Fruit fly (Drosophila melanogaster) whole organism, embryonic: ENCODE measurements around the gene CG13108.

Source experiments
- Adf1 ChIP-seq: fragments of 200-800 bp; sonication (Bioruptor generic); IDR thresholded peaks from 2 replicates; pipeline ENCODE4 v1.3.6; 2022; ENCODE audit warnings: missing biosample characterization, missing genetic modification characterization
- B-H1 ChIP-seq: fragments of 200-800 bp; sonication (Bioruptor generic); IDR thresholded peaks from 3 replicates; pipeline ENCODE4 v1.3.6; 2022; ENCODE audit warnings: missing biosample characterization, missing genetic modification characterization
- Bgb ChIP-seq: fragments of 200-800 bp; sonication (Bioruptor generic); IDR thresholded peaks from 2 replicates; pipeline ENCODE4 v1.3.6; 2022; ENCODE audit warnings: missing biosample characterization, missing genetic modification characterization; ENCODE audit not compliant: partially characterized antibody
- CG11560 ChIP-seq: fragments of 200-800 bp; sonication (Bioruptor generic); IDR thresholded peaks from 3 replicates; pipeline ENCODE4 v1.3.6; 2022; ENCODE audit warnings: missing biosample characterization, missing genetic modification characterization
- CG14441 ChIP-seq: fragments of 200-800 bp; sonication (Bioruptor generic); IDR thresholded peaks from 2 replicates; pipeline ENCODE4 v1.3.6; 2022; ENCODE audit warnings: missing biosample characterization, missing genetic modification characterization
- CG15073 ChIP-seq: fragments of 200-800 bp; sonication (Bioruptor generic); optimal IDR thresholded peaks from 2 replicates; lab custom pipeline; 2016; ENCODE audit warnings: missing biosample characterization, missing genetic modification characterization
- CG15696 ChIP-seq: fragments of 200-800 bp; sonication (Bioruptor generic); optimal IDR thresholded peaks from 2 replicates; lab custom pipeline; 2019; ENCODE audit warnings: missing biosample characterization, mild to moderate bottlenecking, missing genetic modification characterization, moderate library complexity
- CG1602 ChIP-seq: fragments of 200-800 bp; sonication (Bioruptor generic); optimal IDR thresholded peaks from 3 replicates; lab custom pipeline; 2016; ENCODE audit warnings: missing biosample characterization, missing genetic modification characterization
- CG17186 ChIP-seq: fragments of 200-800 bp; sonication (Bioruptor generic); optimal IDR thresholded peaks from 3 replicates; lab custom pipeline; 2017; ENCODE audit warnings: missing biosample characterization, missing genetic modification reagents, missing genetic modification characterization
- CG2199 ChIP-seq: fragments of 200-800 bp; sonication (Bioruptor generic); IDR thresholded peaks from 3 replicates; pipeline ENCODE4 v1.3.6; 2022; ENCODE audit warnings: missing biosample characterization, missing genetic modification characterization
- CG3281 ChIP-seq: fragments of 200-800 bp; sonication (Bioruptor generic); optimal IDR thresholded peaks from 3 replicates; lab custom pipeline; 2017; ENCODE audit warnings: missing biosample characterization, mild to moderate bottlenecking, missing genetic modification characterization
- CG3838 ChIP-seq: fragments of 200-800 bp; sonication (Bioruptor generic); optimal IDR thresholded peaks from 3 replicates; lab custom pipeline; 2016; ENCODE audit warnings: missing biosample characterization, missing genetic modification characterization
- CG3847 ChIP-seq: fragments of 200-800 bp; sonication (Bioruptor generic); IDR thresholded peaks from 2 replicates; pipeline ENCODE4 v1.3.6; 2022; ENCODE audit warnings: missing biosample characterization, missing genetic modification characterization
- CG4282 ChIP-seq: fragments of 200-800 bp; sonication (Bioruptor generic); optimal IDR thresholded peaks from 2 replicates; lab custom pipeline; 2016; ENCODE audit warnings: missing biosample characterization, missing genetic modification characterization
- CG6175 ChIP-seq: fragments of 200-800 bp; sonication (Bioruptor generic); IDR thresholded peaks from 3 replicates; pipeline ENCODE4 v1.3.6; 2022; ENCODE audit warnings: missing biosample characterization, missing genetic modification characterization
- CG7745 ChIP-seq: fragments of 200-800 bp; sonication (Bioruptor generic); optimal IDR thresholded peaks from 2 replicates; lab custom pipeline; 2018; ENCODE audit warnings: missing biosample characterization, mild to moderate bottlenecking, missing genetic modification characterization, moderate library complexity
- CG7839 ChIP-seq: fragments of 200-800 bp; sonication (Bioruptor generic); optimal IDR thresholded peaks from 3 replicates; lab custom pipeline; 2018; ENCODE audit warnings: missing biosample characterization, mild to moderate bottlenecking, missing genetic modification characterization, moderate library complexity
- CG7987 ChIP-seq: fragments of 200-800 bp; sonication (Bioruptor generic); optimal IDR thresholded peaks from 2 replicates; lab custom pipeline; 2018; ENCODE audit warnings: missing biosample characterization, mild to moderate bottlenecking, missing genetic modification characterization, moderate library complexity
- CG8089 ChIP-seq: fragments of 200-800 bp; sonication (Bioruptor generic); optimal IDR thresholded peaks from 3 replicates; lab custom pipeline; 2016; ENCODE audit warnings: missing biosample characterization, missing genetic modification characterization
- CG8359 ChIP-seq: fragments of 200-800 bp; sonication (Bioruptor generic); optimal IDR thresholded peaks from 2 replicates; lab custom pipeline; 2017; ENCODE audit warnings: missing biosample characterization, mild to moderate bottlenecking, missing genetic modification characterization, borderline replicate concordance
- CG9215 ChIP-seq: fragments of 200-800 bp; sonication (Bioruptor generic); IDR thresholded peaks from 2 replicates; pipeline ENCODE4 v1.3.6; 2022; ENCODE audit warnings: missing biosample characterization, missing genetic modification characterization
- CHES-1-like ChIP-seq: fragments of 200-800 bp; sonication (Bioruptor generic); optimal IDR thresholded peaks from 2 replicates; lab custom pipeline; 2016; ENCODE audit warnings: missing biosample characterization, missing genetic modification characterization
- Dp ChIP-seq: fragments of 200-800 bp; sonication (Bioruptor generic); optimal IDR thresholded peaks from 2 replicates; lab custom pipeline; 2018; ENCODE audit warnings: missing biosample characterization, mild to moderate bottlenecking, missing genetic modification characterization, moderate library complexity
- E2f1 ChIP-seq: fragments of 200-800 bp; sonication (Bioruptor generic); IDR thresholded peaks from 2 replicates; pipeline ENCODE4 v1.3.6; 2022; ENCODE audit warnings: missing biosample characterization, missing genetic modification characterization
- Lim3 ChIP-seq: fragments of 200-800 bp; sonication (Bioruptor generic); IDR thresholded peaks from 2 replicates; pipeline ENCODE4 v1.3.6; 2022; ENCODE audit warnings: missing biosample characterization, missing genetic modification characterization
- MBD-R2 ChIP-seq: fragments of 200-800 bp; sonication (Bioruptor generic); IDR thresholded peaks from 2 replicates; pipeline ENCODE4 v1.3.6; 2022; ENCODE audit warnings: missing biosample characterization, missing genetic modification characterization
- Rfx ChIP-seq: fragments of 200-800 bp; sonication (Bioruptor generic); IDR thresholded peaks from 2 replicates; pipeline ENCODE4 v1.3.6; 2022; ENCODE audit warnings: missing biosample characterization, missing genetic modification characterization
- Vsx1 ChIP-seq: fragments of 200-800 bp; sonication (Bioruptor generic); optimal IDR thresholded peaks from 2 replicates; lab custom pipeline; 2017; ENCODE audit warnings: missing biosample characterization, mild to moderate bottlenecking, missing genetic modification characterization, missing genetic modification reagents
- amos ChIP-seq: fragments of 200-800 bp; sonication (Bioruptor generic); IDR thresholded peaks from 2 replicates; pipeline ENCODE4 v1.3.6; 2022; ENCODE audit warnings: missing biosample characterization, missing genetic modification characterization; ENCODE audit not compliant: partially characterized antibody
- chinmo ChIP-seq: fragments of 200-800 bp; sonication (Bioruptor generic); IDR thresholded peaks from 4 replicates; pipeline ENCODE4 v1.3.6; 2022; ENCODE audit warnings: missing biosample characterization, missing genetic modification characterization; ENCODE audit not compliant: partially characterized antibody
- cwo ChIP-seq: fragments of 200-800 bp; sonication (Bioruptor generic); optimal IDR thresholded peaks from 3 replicates; lab custom pipeline; 2017; ENCODE audit warnings: missing biosample characterization, missing genetic modification characterization, mild to moderate bottlenecking, moderate library complexity, missing genetic modification reagents
- dan ChIP-seq: fragments of 200-800 bp; sonication (Bioruptor generic); IDR thresholded peaks from 2 replicates; pipeline ENCODE4 v1.3.6; 2022; ENCODE audit warnings: missing biosample characterization, missing genetic modification characterization
- en ChIP-seq: fragments of 200-800 bp; sonication (Bioruptor generic); optimal IDR thresholded peaks from 2 replicates; lab custom pipeline; 2016; ENCODE audit warnings: missing biosample characterization, missing genetic modification characterization
- exex ChIP-seq: fragments of 200-800 bp; sonication (Bioruptor generic); optimal IDR thresholded peaks from 4 replicates; lab custom pipeline; 2018; ENCODE audit warnings: missing biosample characterization, mild to moderate bottlenecking, missing genetic modification characterization, moderate library complexity
- gsb-n ChIP-seq: fragments of 200-800 bp; sonication (Bioruptor generic); optimal IDR thresholded peaks from 3 replicates; lab custom pipeline; 2018; ENCODE audit warnings: missing biosample characterization, mild to moderate bottlenecking, missing genetic modification characterization
- hkb ChIP-seq, 2 experiments: fragments of 200-800 bp in 1 of 2; fragments of >200 bp in 1 of 2; sonication (Bioruptor generic) in 1 of 2; IDR thresholded peaks in 1 of 2; optimal IDR thresholded peaks in 1 of 2; 2 replicates each; pipeline versions ENCODE4 v1.3.6 to Lab custom; 2017 to 2022; ENCODE audit warnings: missing biosample characterization in 1 of 2, missing genetic modification characterization in 1 of 2
- mirr ChIP-seq: fragments of 200-800 bp; sonication (Bioruptor generic); optimal IDR thresholded peaks from 3 replicates; lab custom pipeline; 2018; ENCODE audit warnings: missing biosample characterization, mild to moderate bottlenecking, missing genetic modification characterization
- otp ChIP-seq: fragments of 200-800 bp; sonication (Bioruptor generic); IDR thresholded peaks from 3 replicates; pipeline ENCODE4, ENCODE4 v1.3.6; 2022; ENCODE audit warnings: missing biosample characterization, missing genetic modification characterization
- pfk ChIP-seq: fragments of 200-800 bp; sonication (Bioruptor generic); optimal IDR thresholded peaks from 2 replicates; lab custom pipeline; 2018; ENCODE audit warnings: missing biosample characterization, mild to moderate bottlenecking, missing genetic modification characterization, moderate library complexity
- scrt ChIP-seq: fragments of 200-800 bp; sonication (Bioruptor generic); optimal IDR thresholded peaks from 2 replicates; lab custom pipeline; 2018; ENCODE audit warnings: missing biosample characterization, mild to moderate bottlenecking, missing genetic modification characterization, moderate library complexity
- sd ChIP-seq: fragments of 200-800 bp; sonication (Bioruptor generic); optimal IDR thresholded peaks from 3 replicates; lab custom pipeline; 2018; ENCODE audit warnings: missing biosample characterization, mild to moderate bottlenecking, missing genetic modification characterization, moderate library complexity
- sens-2 ChIP-seq: fragments of 200-800 bp; sonication (Bioruptor generic); IDR thresholded peaks from 2 replicates; pipeline ENCODE4 v1.3.6; 2022; ENCODE audit warnings: missing biosample characterization, missing genetic modification characterization
- slbo ChIP-seq: fragments of 200-800 bp; sonication (Bioruptor generic); IDR thresholded peaks from 2 replicates; pipeline ENCODE4 v1.3.6; 2022; ENCODE audit warnings: missing biosample characterization, missing genetic modification characterization
- tx ChIP-seq: fragments of 200-800 bp; sonication (Bioruptor generic); optimal IDR thresholded peaks from 2 replicates; lab custom pipeline; 2016; ENCODE audit warnings: missing biosample characterization, missing genetic modification characterization
- wdn ChIP-seq: fragments of 200-800 bp; sonication (Bioruptor generic); IDR thresholded peaks from 2 replicates; pipeline ENCODE4 v1.3.6; 2022; ENCODE audit warnings: missing biosample characterization, missing genetic modification characterization
- yki ChIP-seq: fragments of >200 bp; optimal IDR thresholded peaks from 3 replicates; lab custom pipeline; 2018
- zen ChIP-seq: fragments of 200-800 bp; sonication (Bioruptor generic); optimal IDR thresholded peaks from 3 replicates; lab custom pipeline; 2018; ENCODE audit warnings: missing biosample characterization, mild to moderate bottlenecking, missing genetic modification characterization, moderate library complexity
- zen2 ChIP-seq: fragments of 200-800 bp; sonication (Bioruptor generic); IDR thresholded peaks from 3 replicates; pipeline ENCODE4 v1.3.6; 2022; ENCODE audit warnings: missing biosample characterization, missing genetic modification characterization; ENCODE audit not compliant: partially characterized antibody
- zfh2 ChIP-seq: fragments of 200-800 bp; sonication (Bioruptor generic); optimal IDR thresholded peaks from 2 replicates; lab custom pipeline; 2016; ENCODE audit warnings: missing biosample characterization, missing genetic modification characterization

The CG13108 gene

dm6 chr2L:9125418-9125928 lies 38.6 kb upstream of the CG13108 start, which contains the start of gene CG32982 (continued):
- TF ChIP-seq Bgb (GFP tag; lab: Robert Waterston, UW) (peak; percentile 66; the same call in 1 of the 2 replicates), Dp (GFP tag; lab: Kevin White, UChicago) (no peak), E2f1 (GFP tag; lab: Robert Waterston, UW) (peak; percentile 83), zen (tag; lab: Kevin White, UChicago) (peak; percentile 88), sd (tag; lab: Kevin White, UChicago) (peak; percentile 77), CG3838 (GFP tag; lab: Kevin White, UChicago) (peak; percentile 36), otp (GFP tag; lab: Robert Waterston, UW) (peak; percentile 80; the same call in 2 of the 3 replicates), zen2 (GFP tag; lab: Robert Waterston, UW) (no peak), MBD-R2 (peak; percentile 71; the same call in 1 of the 2 replicates), tx (peak; percentile 55), Lim3 (peak; percentile 44; the same call in 1 of the 2 replicates), CG9215 (GFP tag; lab: Robert Waterston, UW) (peak; percentile 91), wdn (GFP tag; lab: Robert Waterston, UW) (peak; percentile 82), slbo (GFP tag; lab: Robert Waterston, UW) (peak; percentile 89), CG3847 (GFP tag; lab: Robert Waterston, UW) (peak; percentile 80), dan (GFP tag; lab: Robert Waterston, UW) (no peak), B-H1 (GFP tag; lab: Robert Waterston, UW) (peak; percentile 82), en (GFP tag; lab: Kevin White, UChicago) (peak; percentile 86), CG6175 (peak; percentile 63; the same call in 1 of the 3 replicates), CG1602 (peak; percentile 92), sens-2 (GFP tag; lab: Robert Waterston, UW) (peak; percentile 58; the same call in 1 of the 2 replicates), Rfx (peak; percentile 95), CG7839 (tag; lab: Kevin White, UChicago) (peak; percentile 95), CG8089 (GFP tag; lab: Kevin White, UChicago) (peak; percentile 86), CG7745 (tag; lab: Kevin White, UChicago) (no peak), chinmo (GFP tag; lab: Robert Waterston, UW) (peak; percentile 77; the same call in 3 of the 4 replicates), hkb (optimal IDR thresholded peaks at IDR 0.05; lab: Kevin White, UChicago) (no peak), hkb (GFP tag; IDR thresholded peaks at IDR 0.05; lab: Robert Waterston, UW) (peak; percentile 90), gsb-n (tag; lab: Kevin White, UChicago) (peak; percentile 83), Vsx1 (GFP tag; lab: Kevin White, UChicago) (peak; percentile 64), CHES-1-like (GFP tag; lab: Kevin White, UChicago) (peak; percentile 88), CG15696 (tag; lab: Kevin White, UChicago) (peak; percentile 89), cwo (GFP tag; lab: Kevin White, UChicago) (peak; percentile 88), CG2199 (GFP tag; lab: Robert Waterston, UW) (peak; percentile 76; the same call in 1 of the 3 replicates), scrt (GFP tag; lab: Kevin White, UChicago) (peak; percentile 75), mirr (GFP tag; lab: Kevin White, UChicago) (peak; percentile 77), CG4282 (GFP tag; lab: Kevin White, UChicago) (peak; percentile 30), yki (lab: Kevin White, UChicago) (no peak), zfh2 (peak; percentile 91), Adf1 (peak; percentile 71), CG14441 (GFP tag; lab: Robert Waterston, UW) (peak; percentile 89), pfk (GFP tag; lab: Kevin White, UChicago) (peak; percentile 46), CG3281 (GFP tag; lab: Kevin White, UChicago) (peak; percentile 94), CG17186 (GFP tag; lab: Kevin White, UChicago) (peak; percentile 62), exex (tag; lab: Kevin White, UChicago) (peak; percentile 65), CG7987 (GFP tag; lab: Kevin White, UChicago) (peak; percentile 69), CG8359 (GFP tag; lab: Kevin White, UChicago) (peak; percentile 77), CG11560 (tag; lab: Robert Waterston, UW) (peak; percentile 81), amos (GFP tag; lab: Robert Waterston, UW) (peak; percentile 60; the same call in 1 of the 2 replicates), CG15073 (GFP tag; lab: Kevin White, UChicago) (peak; percentile 33)
